Worm (Caenorhabditis elegans) whole organism, dauer: ENCODE data around the gene ehbp-1.

Experiments
- unc-62 ChIP-seq: sonication (generic microtip); optimal IDR thresholded peaks from 2 replicates; lab custom pipeline; 2017; ENCODE audit warnings: missing biosample characterization, missing genetic modification reagents, missing genetic modification characterization

The ehbp-1 gene

ce11 chrV:9550313-9550712 is at the start of gene ehbp-1:
Gene ehbp-1, plus strand, starts transcription at chrV:9550644.
- TF ChIP-seq unc-62 (GFP tag; lab: Kevin White, UChicago): no peak

- no peak for TF ChIP-seq unc-62 (GFP tag; lab: Kevin White, UChicago)
Observed at ce11 chrV:9500826-9501451, 49.5 kb upstream of the ehbp-1 start, which contains the start of gene swt-5. Gene swt-5, plus strand, starts transcription at chrV:9501401.

- TF ChIP-seq unc-62 (GFP tag; lab: Kevin White, UChicago): no peak
Observed at ce11 chrV:9503152-9503817, 47.2 kb upstream of the ehbp-1 start.

ce11 chrV:9504474-9504960 is 45.9 kb upstream of the ehbp-1 start, which contains the start of gene haao-1:
Gene haao-1, plus strand, starts transcription at chrV:9504910.
- no peak for TF ChIP-seq unc-62 (GFP tag; lab: Kevin White, UChicago)

- no peak for TF ChIP-seq unc-62 (GFP tag; lab: Kevin White, UChicago)
Observed at ce11 chrV:9506931-9507330, 43.5 kb upstream of the ehbp-1 start.

- TF ChIP-seq unc-62 (GFP tag; lab: Kevin White, UChicago): no peak
Observed at ce11 chrV:9507742-9508141, 42.7 kb upstream of the ehbp-1 start, which contains the start of gene acs-14. Gene acs-14, plus strand, starts transcription at chrV:9508132.

ce11 chrV:9509597-9509996 is 40.8 kb upstream of the ehbp-1 start:
- TF ChIP-seq unc-62 (GFP tag; lab: Kevin White, UChicago): no peak

ce11 chrV:9513590-9513989 is 36.9 kb upstream of the ehbp-1 start, which contains the start of gene eif-2Bdelta:
Gene eif-2Bdelta, plus strand, starts transcription at chrV:9513824.
- no peak for TF ChIP-seq unc-62 (GFP tag; lab: Kevin White, UChicago)

ce11 chrV:9516280-9516679 is 34.2 kb upstream of the ehbp-1 start:
- TF ChIP-seq unc-62 (GFP tag; lab: Kevin White, UChicago): no peak

ce11 chrV:9518832-9519231 is 31.6 kb upstream of the ehbp-1 start, which contains the start of gene C50F4.8:
Gene C50F4.8, minus strand, starts transcription at chrV:9518859.
- no peak for TF ChIP-seq unc-62 (GFP tag; lab: Kevin White, UChicago)

- TF ChIP-seq unc-62 (GFP tag; lab: Kevin White, UChicago): no peak
Observed at ce11 chrV:9521697-9522096, 28.7 kb upstream of the ehbp-1 start.

ce11 chrV:9524099-9524498 is 26.3 kb upstream of the ehbp-1 start, which contains the start of gene C50F4.9:
Gene C50F4.9, minus strand, starts transcription at chrV:9524199.
- TF ChIP-seq unc-62 (GFP tag; lab: Kevin White, UChicago): no peak

ce11 chrV:9526470-9526869 is 24.0 kb upstream of the ehbp-1 start, which contains the start of gene C50F4.1:
Gene C50F4.1, plus strand, starts transcription at chrV:9526793.
- no peak for TF ChIP-seq unc-62 (GFP tag; lab: Kevin White, UChicago)

- no peak for TF ChIP-seq unc-62 (GFP tag; lab: Kevin White, UChicago)
Observed at ce11 chrV:9527337-9527736, 23.1 kb upstream of the ehbp-1 start.

- no peak for TF ChIP-seq unc-62 (GFP tag; lab: Kevin White, UChicago)
Observed at ce11 chrV:9527984-9528383, 22.5 kb upstream of the ehbp-1 start.

- TF ChIP-seq unc-62 (GFP tag; lab: Kevin White, UChicago): no peak
Observed at ce11 chrV:9531477-9531876, 19.0 kb upstream of the ehbp-1 start, which contains the start of the genes C50F4.10 and pfk-1.2. Gene C50F4.10, minus strand, starts transcription at chrV:9531577. Gene pfk-1.2, plus strand, starts transcription at chrV:9531801.
